Worm (Caenorhabditis elegans): ENCODE measurements around the gene lys-6.

- no peak for TF ChIP-seq ama-1 (optimal IDR thresholded peaks at IDR 0.05)
- TF ChIP-seq pes-1 (GFP tag; IDR thresholded peaks at IDR 0.05) = no peak
- no peak for TF ChIP-seq tra-4 (tag; optimal IDR thresholded peaks at IDR 0.05)
- TF ChIP-seq scrt-1 (GFP tag; IDR thresholded peaks at IDR 0.05) = no peak
- no peak for TF ChIP-seq aly-1 (tag; optimal IDR thresholded peaks at IDR 0.05)
- no peak for TF ChIP-seq tbx-37 (GFP tag; conservative IDR thresholded peaks at IDR 0.05)
- no peak for TF ChIP-seq ceh-36 (tag; optimal IDR thresholded peaks at IDR 0.05)
- TF ChIP-seq sea-1 (GFP tag; conservative IDR thresholded peaks at IDR 0.05) = no peak
- no peak for TF ChIP-seq flt-1 (GFP tag; IDR thresholded peaks at IDR 0.05)
- no peak for TF ChIP-seq hnd-1 (tag; optimal IDR thresholded peaks at IDR 0.05)
Measured at ce11 chrIV:11620909-11621308, 6.8 kb downstream of the lys-6 start, which contains the start of gene dsl-5.
